Worm (Caenorhabditis elegans): Measurements from ENCODE around the gene ttr-10.
"Not testable (repeated sequence)": the region's sequence is repeated elsewhere in the genome, so short reads cannot be mapped to it uniquely, and the experiment has no call there.

The ttr-10 gene

DNA sequence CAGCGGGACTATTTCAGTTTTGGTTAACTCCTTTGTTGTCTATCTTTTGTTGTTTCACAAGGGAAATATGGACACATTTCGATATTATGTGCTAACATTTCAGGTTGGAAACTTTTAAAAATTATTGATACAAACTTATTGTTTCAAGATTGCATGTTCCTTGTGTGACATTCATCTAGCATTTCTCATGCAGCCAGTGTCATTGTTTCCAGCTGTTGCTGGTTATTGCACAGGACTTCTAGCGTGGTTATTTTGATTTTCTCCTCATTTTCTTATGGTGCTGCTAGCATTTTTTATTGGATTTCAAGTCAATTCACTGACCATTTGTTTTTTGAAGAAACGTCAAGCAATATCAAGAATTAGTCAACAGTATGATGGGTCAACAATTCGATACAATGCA, 2.2 kb upstream of the ttr-10 start:
- TF ChIP-seq unc-62 (GFP tag; optimal IDR thresholded peaks at IDR 0.05 in 1 of 2) (peak in 1 of 2 experiments; percentile 34), unc-62 (tag; optimal IDR thresholded peaks at IDR 0.05) (no peak), tra-1 (GFP tag; IDR thresholded peaks at IDR 0.05) (no peak)

DNA sequence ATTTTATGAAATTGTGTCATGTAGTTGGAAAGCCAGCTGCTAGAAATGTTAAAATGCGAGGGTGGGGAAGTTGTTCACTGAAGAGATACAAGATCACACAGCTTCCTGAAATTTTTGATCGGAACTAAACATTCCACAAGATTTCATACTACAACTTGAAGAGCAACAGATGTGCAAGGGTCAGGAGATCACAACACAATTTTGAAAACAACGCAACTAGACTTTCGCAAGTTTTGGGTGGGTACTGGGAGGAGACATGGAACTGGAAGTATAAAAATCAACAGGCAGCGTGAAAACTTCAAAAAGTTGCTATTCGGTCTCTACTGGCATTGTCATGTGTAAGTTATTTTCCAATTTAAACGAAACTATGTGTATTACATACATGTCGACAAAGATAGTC, 1.9 kb downstream of the ttr-10 start, which contains the start of gene F19F10.3:
Gene F19F10.3 (plus strand): TSS at position 301 of the 400 bp plus-strand sequence.
- TF ChIP-seq aly-2 (tag; optimal IDR thresholded peaks at IDR 0.05), result no peak

DNA sequence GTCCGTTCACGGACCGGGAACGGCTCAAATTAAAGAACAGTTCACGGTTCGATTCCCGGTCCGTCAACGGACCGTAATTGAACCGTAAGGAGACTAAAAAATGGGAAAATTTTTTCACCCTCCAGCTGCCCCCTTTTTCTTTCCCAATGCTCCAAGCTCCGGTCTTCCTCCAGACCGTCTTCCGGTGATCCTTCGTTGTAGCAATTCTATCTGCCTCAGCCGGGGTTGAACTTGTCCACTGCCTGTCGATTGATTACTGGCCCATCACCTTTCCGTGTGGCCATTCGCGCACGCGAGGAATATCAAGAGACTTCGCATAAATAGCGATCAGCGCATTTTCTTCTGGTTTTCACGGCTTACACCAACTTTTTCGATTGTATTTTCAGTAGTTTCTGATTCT, 5.2 kb downstream of the ttr-10 start:
- TF ChIP-seq lir-3 (tag; optimal IDR thresholded peaks at IDR 0.05), result peak; percentile 0
- peak; percentile 66; the same call in 1 of the 2 replicates for TF ChIP-seq tra-1 (GFP tag; IDR thresholded peaks at IDR 0.05)
- peak; percentile 74 for TF ChIP-seq madf-9 (GFP tag; conservative IDR thresholded peaks at IDR 0.05)
- TF ChIP-seq vab-7 (GFP tag; IDR thresholded peaks at IDR 0.05), result peak; percentile 85
- TF ChIP-seq ceh-20 (GFP tag; IDR thresholded peaks at IDR 0.05), result 0 out of 2 replicates have a peak, but pooled peaks have one; percentile 59
- 0 out of 2 replicates have a peak, but pooled peaks have one; percentile 10 for TF ChIP-seq Y75B8A.6 (GFP tag; IDR thresholded peaks at IDR 0.05)
- TF ChIP-seq D1046.2 (GFP tag; IDR thresholded peaks at IDR 0.05), result peak; percentile 81; the same call in 1 of the 2 replicates
- peak; percentile 73; the same call in 1 of the 2 replicates for TF ChIP-seq nhr-41 (GFP tag; IDR thresholded peaks at IDR 0.05)
- peak; percentile 62; the same call in 1 of the 2 replicates for TF ChIP-seq nhr-42 (GFP tag; IDR thresholded peaks at IDR 0.05)
- TF ChIP-seq lim-7 (GFP tag; IDR thresholded peaks at IDR 0.05), result peak; percentile 90
- TF ChIP-seq mdt-29 (GFP tag; IDR thresholded peaks at IDR 0.05), result peak; percentile 71; the same call in 1 of the 2 replicates
- TF ChIP-seq mxl-2 (GFP tag; conservative IDR thresholded peaks at IDR 0.05), result 0 out of 2 replicates have a peak, but pooled peaks have one; percentile 18
- TF ChIP-seq ZK337.2 (GFP tag; IDR thresholded peaks at IDR 0.05), result peak; percentile 73
- peak; percentile 86 for TF ChIP-seq ceh-44 (GFP tag; IDR thresholded peaks at IDR 0.05)
- TF ChIP-seq php-3 (GFP tag; IDR thresholded peaks at IDR 0.05), result 0 out of 2 replicates have a peak, but pooled peaks have one; percentile 39
- peak; percentile 87 for TF ChIP-seq Y105C5A.15 (GFP tag; IDR thresholded peaks at IDR 0.05)
- peak in 1 of 2 experiments; percentile 76; a peak in 1 of 4 replicates for TF ChIP-seq madf-5 (GFP tag; IDR thresholded peaks at IDR 0.05)
- TF ChIP-seq dmd-9 (GFP tag; IDR thresholded peaks at IDR 0.05), result peak; percentile 76
- peak; percentile 85 for TF ChIP-seq arid-1 (GFP tag; conservative IDR thresholded peaks at IDR 0.05)
- peak; percentile 85 for TF ChIP-seq lin-1 (GFP tag; IDR thresholded peaks at IDR 0.05)
- peak; percentile 95 for TF ChIP-seq F26F4.8 (GFP tag; conservative IDR thresholded peaks at IDR 0.05)
- TF ChIP-seq pha-4 (GFP tag; IDR thresholded peaks at IDR 0.05), result peak; percentile 78
- TF ChIP-seq pha-4 (tag; optimal IDR thresholded peaks at IDR 0.05), result not testable (repeated sequence)
- TF ChIP-seq dmd-8 (GFP tag; IDR thresholded peaks at IDR 0.05), result peak; percentile 95
- peak; percentile 78; the same call in 1 of the 2 replicates for TF ChIP-seq Y48G9A.11 (GFP tag; IDR thresholded peaks at IDR 0.05)
- peak; percentile 79 for TF ChIP-seq F44E2.7 (GFP tag; IDR thresholded peaks at IDR 0.05)
- TF ChIP-seq snpc-1.2 (GFP tag; IDR thresholded peaks at IDR 0.05), result peak; percentile 91

DNA sequence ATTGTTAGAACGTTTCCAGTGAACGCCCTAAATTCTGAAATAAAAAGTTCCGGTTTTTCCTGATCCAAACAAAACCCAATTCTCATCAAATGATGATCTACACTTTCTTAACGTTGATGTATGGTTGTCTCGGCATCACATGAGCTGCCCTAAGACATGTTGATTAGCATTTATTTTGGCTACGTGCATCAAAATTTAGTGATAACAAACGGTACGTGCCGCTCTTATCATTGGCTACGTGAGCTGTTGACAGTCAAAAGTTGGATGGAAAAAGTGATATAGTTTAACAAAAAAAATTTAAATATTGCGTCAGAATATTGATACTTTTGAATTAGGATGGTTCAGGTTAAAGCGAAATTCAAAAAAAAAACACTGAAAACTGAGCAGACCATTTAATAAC, 5.7 kb downstream of the ttr-10 start:
- TF ChIP-seq dmd-6 (GFP tag; IDR thresholded peaks at IDR 0.05) (peak; percentile 66), hif-1 (tag; optimal IDR thresholded peaks at IDR 0.05) (peak in 1 of 2 experiments; percentile 70), hlh-30 (tag; optimal IDR thresholded peaks at IDR 0.05; ENCODE audit: insufficient read depth) (peak; percentile 40), pqm-1 (tag; optimal IDR thresholded peaks at IDR 0.05) (peak; percentile 48), skn-1 (tag; optimal IDR thresholded peaks at IDR 0.05) (no peak), nhr-6 (tag; optimal IDR thresholded peaks at IDR 0.05) (no peak), R02D3.7 (tag; optimal IDR thresholded peaks at IDR 0.05) (no peak), nhr-111 (GFP tag; optimal IDR thresholded peaks at IDR 0.05) (no peak), daf-16 (GFP tag; optimal IDR thresholded peaks at IDR 0.05) (no peak), daf-16 (tag; optimal IDR thresholded peaks at IDR 0.05) (peak; percentile 97), aha-1 (tag) (peak; percentile 99)

All from whole organism, L4 larva.